Fruit fly (Drosophila melanogaster): ENCODE data around the gene CG43732.

Gene CG43732

DNA sequence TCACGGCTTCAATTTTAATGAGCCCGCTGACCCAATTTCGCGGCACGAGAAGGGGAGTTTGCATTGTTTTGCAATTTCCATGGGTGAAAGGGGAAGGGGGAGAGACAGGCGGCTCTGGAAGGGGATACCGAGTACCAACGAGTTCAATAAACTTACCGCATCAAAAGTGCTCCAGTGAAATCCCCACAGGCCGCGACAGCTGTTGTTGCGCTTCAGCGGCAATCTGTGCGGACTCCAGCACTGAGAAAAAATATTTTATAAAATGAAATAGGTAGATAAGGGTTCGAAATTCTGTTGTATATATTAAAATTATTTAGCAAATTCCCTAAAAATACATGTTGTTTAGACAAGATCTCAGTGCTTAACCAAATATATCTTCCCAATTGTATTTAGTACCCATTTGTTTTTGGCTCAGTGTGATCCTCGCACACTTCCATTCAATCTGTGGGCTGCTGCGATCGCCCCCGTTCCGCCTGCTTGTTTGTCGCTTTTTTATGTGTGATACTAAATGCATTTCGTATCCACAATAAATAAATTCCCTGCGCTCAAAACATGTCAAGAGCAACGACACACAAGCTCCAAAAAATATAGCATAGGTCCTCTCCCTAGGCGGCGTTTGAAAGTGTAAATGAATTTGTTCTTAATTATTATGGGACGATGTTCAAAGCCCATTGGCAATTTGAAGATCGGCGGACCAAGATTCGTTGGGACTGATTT is 45.7 kb downstream of the CG43732 start (continued):
- TF ChIP-seq E2f2 (GFP tag; IDR thresholded peaks at IDR 0.05) (peak; percentile 47), run (tag; optimal IDR thresholded peaks at IDR 0.05) (peak; percentile 64), Gsc (GFP tag; IDR thresholded peaks at IDR 0.05) (peak; percentile 55; the same call in 1 of the 2 replicates), CG5953 (GFP tag; IDR thresholded peaks at IDR 0.05) (peak; percentile 81), D19B (GFP tag; optimal IDR thresholded peaks at IDR 0.05) (no peak), luna (GFP tag; optimal IDR thresholded peaks at IDR 0.05) (no peak), CG18476 (GFP tag; optimal IDR thresholded peaks at IDR 0.05) (peak; percentile 72), Sox100B (GFP tag; optimal IDR thresholded peaks at IDR 0.05) (peak; percentile 80), Bdp1 (GFP tag; optimal IDR thresholded peaks at IDR 0.05) (peak; percentile 27), CG15479 (GFP tag; optimal IDR thresholded peaks at IDR 0.05) (no peak), NC2β (GFP tag; optimal IDR thresholded peaks at IDR 0.05) (peak; percentile 33), trh (GFP tag; optimal IDR thresholded peaks at IDR 0.05) (peak; percentile 46), Deaf1 (tag; optimal IDR thresholded peaks at IDR 0.05) (peak; percentile 20), mld (GFP tag; IDR thresholded peaks at IDR 0.05; ENCODE audit: partially characterized antibody) (no peak), CG10654 (GFP tag; optimal IDR thresholded peaks at IDR 0.05) (peak; percentile 55), dati (GFP tag; IDR thresholded peaks at IDR 0.05) (0 out of 2 replicates have a peak, but pooled peaks have one; percentile 59), vvl (GFP tag; IDR thresholded peaks at IDR 0.05) (peak; percentile 85), CG2678 (tag; optimal IDR thresholded peaks at IDR 0.05) (peak; percentile 83), CG18262 (tag; optimal IDR thresholded peaks at IDR 0.05) (peak; percentile 88), danr (GFP tag; IDR thresholded peaks at IDR 0.05) (peak; percentile 73), BEAF-32 (GFP tag; optimal IDR thresholded peaks at IDR 0.05) (no peak), ind (GFP tag; optimal IDR thresholded peaks at IDR 0.05) (peak; percentile 63), Myb (GFP tag; optimal IDR thresholded peaks at IDR 0.05) (no peak), CG11560 (tag; IDR thresholded peaks at IDR 0.05) (0 out of 3 replicates have a peak, but pooled peaks have one; percentile 52), YL-1 (GFP tag; optimal IDR thresholded peaks at IDR 0.05) (no peak), Chrac-16 (GFP tag; optimal IDR thresholded peaks at IDR 0.05) (peak; percentile 70), CG14710 (tag; optimal IDR thresholded peaks at IDR 0.05) (peak; percentile 80), CG3838 (GFP tag; optimal IDR thresholded peaks at IDR 0.05) (peak; percentile 16), CG10979 (tag; optimal IDR thresholded peaks at IDR 0.05) (peak; percentile 91), CG1647 (GFP tag; optimal IDR thresholded peaks at IDR 0.05) (no peak), cad (GFP tag; optimal IDR thresholded peaks at IDR 0.05) (no peak), Opbp (GFP tag; IDR thresholded peaks at IDR 0.05; ENCODE audit: partially characterized antibody) (no peak), CG10209 (GFP tag; optimal IDR thresholded peaks at IDR 0.05) (peak; percentile 71), NfI (GFP tag; optimal IDR thresholded peaks at IDR 0.05) (peak; percentile 52), C15 (GFP tag; IDR thresholded peaks at IDR 0.05) (no peak), CG6272 (GFP tag; IDR thresholded peaks at IDR 0.05) (0 out of 2 replicates have a peak, but pooled peaks have one; percentile 40), Gug (GFP tag; IDR thresholded peaks at IDR 0.05) (peak; percentile 53; the same call in 2 of the 4 replicates), CG17912 (GFP tag; optimal IDR thresholded peaks at IDR 0.05) (no peak), Taf1 (GFP tag; IDR thresholded peaks at IDR 0.05) (no peak), lilli (GFP tag; optimal IDR thresholded peaks at IDR 0.05) (peak; percentile 63), H15 (GFP tag; IDR thresholded peaks at IDR 0.05) (peak; percentile 73; the same call in 2 of the 3 replicates), CHES-1-like (GFP tag; optimal IDR thresholded peaks at IDR 0.05) (no peak), z (GFP tag; IDR thresholded peaks at IDR 0.05) (0 out of 3 replicates have a peak, but pooled peaks have one; percentile 58), Dbx (GFP tag; IDR thresholded peaks at IDR 0.05) (0 out of 3 replicates have a peak, but pooled peaks have one; percentile 33), nerfin-2 (GFP tag; IDR thresholded peaks at IDR 0.05; ENCODE audit: partially characterized antibody) (no peak), Rx (GFP tag; IDR thresholded peaks at IDR 0.05) (peak; percentile 77)
